Worm (Caenorhabditis elegans) whole organism, L3 larva: ENCODE data around the gene C49F8.14.

Source experiments
- ZK546.5 ChIP-seq: sonication (generic microtip); optimal IDR thresholded peaks from 2 replicates; lab custom pipeline; 2017; ENCODE audit warnings: missing biosample characterization, missing genetic modification characterization
- aly-2 ChIP-seq: fragments of 150-350 bp; optimal IDR thresholded peaks from 2 replicates; lab custom pipeline; 2014; ENCODE audit warnings: missing biosample characterization, missing genetic modification characterization
- ama-1 ChIP-seq: fragments of 150-350 bp; optimal IDR thresholded peaks from 2 replicates; lab custom pipeline; 2018
- ceh-28 ChIP-seq: fragments of 150-350 bp; optimal IDR thresholded peaks from 2 replicates; lab custom pipeline; 2014; ENCODE audit warnings: missing biosample characterization, missing genetic modification reagents, missing genetic modification characterization
- ceh-82 ChIP-seq: fragments of 150-350 bp; optimal IDR thresholded peaks from 2 replicates; lab custom pipeline; 2014; ENCODE audit warnings: missing biosample characterization, missing genetic modification characterization
- daf-12 ChIP-seq: fragments of 150-350 bp; optimal IDR thresholded peaks from 2 replicates; lab custom pipeline; 2014; ENCODE audit warnings: missing biosample characterization, missing genetic modification reagents, missing genetic modification characterization
- egl-27 ChIP-seq: sonication (generic microtip); optimal IDR thresholded peaks from 4 replicates; lab custom pipeline; 2017; ENCODE audit warnings: missing biosample characterization, missing genetic modification reagents, missing genetic modification characterization
- egl-5 ChIP-seq: fragments of 150-350 bp; optimal IDR thresholded peaks from 2 replicates; lab custom pipeline; 2017; ENCODE audit warnings: missing biosample characterization, missing genetic modification reagents, missing genetic modification characterization, inconsistent platforms
- elt-3 ChIP-seq, 3 experiments: fragments of 150-350 bp in 1 of 3; sonication (generic microtip) in 2 of 3; optimal IDR thresholded peaks; 2 replicates in 2 of 3; 4 replicates in 1 of 3; lab custom pipeline; 2014 to 2017; ENCODE audit warnings: missing biosample characterization in 3 of 3, missing genetic modification characterization in 3 of 3
- eor-1 ChIP-seq, 2 experiments: fragments of 150-350 bp; optimal IDR thresholded peaks; 2 replicates each; lab custom pipeline; 2014 to 2018; ENCODE audit warnings: missing biosample characterization in 2 of 2, missing genetic modification characterization in 2 of 2
- fkh-2 ChIP-seq: fragments of 150-350 bp; optimal IDR thresholded peaks from 2 replicates; lab custom pipeline; 2014; ENCODE audit warnings: missing biosample characterization, missing genetic modification reagents, missing genetic modification characterization
- hmg-11 ChIP-seq: sonication (generic microtip); optimal IDR thresholded peaks from 2 replicates; lab custom pipeline; 2016; ENCODE audit warnings: missing genetic modification characterization, missing compliant biosample characterization
- jun-1 ChIP-seq: fragments of 150-350 bp; optimal IDR thresholded peaks from 2 replicates; lab custom pipeline; 2014; ENCODE audit warnings: missing biosample characterization, missing genetic modification reagents, missing genetic modification characterization
- lin-39 ChIP-seq: fragments of 150-350 bp; optimal IDR thresholded peaks from 2 replicates; lab custom pipeline; 2018; ENCODE audit warnings: missing biosample characterization, missing genetic modification reagents, missing genetic modification characterization
- lsy-12 ChIP-seq: sonication (generic microtip); optimal IDR thresholded peaks from 2 replicates; lab custom pipeline; 2016; ENCODE audit warnings: mild to moderate bottlenecking, missing genetic modification characterization, missing compliant biosample characterization
- nfya-1 ChIP-seq: sonication (generic microtip); optimal IDR thresholded peaks from 2 replicates; lab custom pipeline; 2017; ENCODE audit warnings: missing genetic modification characterization, mild to moderate bottlenecking, missing compliant biosample characterization, antibody characterized with exemption, moderate library complexity; ENCODE audit not compliant: insufficient read depth
- nhr-11 ChIP-seq: fragments of 150-350 bp; optimal IDR thresholded peaks from 2 replicates; lab custom pipeline; 2014; ENCODE audit warnings: missing biosample characterization, missing genetic modification characterization
- nhr-12 ChIP-seq: fragments of 150-350 bp; optimal IDR thresholded peaks from 2 replicates; lab custom pipeline; 2014; ENCODE audit warnings: missing biosample characterization, missing genetic modification characterization
- nhr-23 ChIP-seq: fragments of 150-350 bp; optimal IDR thresholded peaks from 2 replicates; lab custom pipeline; 2014; ENCODE audit warnings: missing biosample characterization, missing genetic modification reagents, missing genetic modification characterization
- nhr-237 ChIP-seq: fragments of 150-350 bp; optimal IDR thresholded peaks from 2 replicates; lab custom pipeline; 2014; ENCODE audit warnings: missing biosample characterization, missing genetic modification characterization
- nhr-25 ChIP-seq: sonication (generic microtip); optimal IDR thresholded peaks from 2 replicates; lab custom pipeline; 2017; ENCODE audit warnings: missing biosample characterization, missing genetic modification characterization
- nhr-28 ChIP-seq: fragments of 150-350 bp; optimal IDR thresholded peaks from 2 replicates; lab custom pipeline; 2014; ENCODE audit warnings: missing biosample characterization, missing genetic modification characterization
- nhr-67 ChIP-seq: fragments of 150-350 bp; optimal IDR thresholded peaks from 2 replicates; lab custom pipeline; 2014; ENCODE audit warnings: missing biosample characterization, missing genetic modification characterization
- nhr-77 ChIP-seq: fragments of 150-350 bp; optimal IDR thresholded peaks from 2 replicates; lab custom pipeline; 2014; ENCODE audit warnings: missing biosample characterization, missing genetic modification characterization
- pha-4 ChIP-seq: fragments of 150-350 bp; optimal IDR thresholded peaks from 2 replicates; lab custom pipeline; 2014; ENCODE audit warnings: missing biosample characterization, missing genetic modification reagents, missing genetic modification characterization
- skn-1 ChIP-seq: fragments of 150-350 bp; optimal IDR thresholded peaks from 2 replicates; lab custom pipeline; 2014; ENCODE audit warnings: missing biosample characterization, missing genetic modification characterization
- tbx-2 ChIP-seq: sonication (generic microtip); optimal IDR thresholded peaks from 2 replicates; lab custom pipeline; 2016; ENCODE audit warnings: mild to moderate bottlenecking, missing genetic modification characterization, missing compliant biosample characterization
- unc-39 ChIP-seq: sonication (generic microtip); optimal IDR thresholded peaks from 4 replicates; lab custom pipeline; 2017; ENCODE audit warnings: missing biosample characterization, missing genetic modification characterization
- zag-1 ChIP-seq: fragments of 150-350 bp; optimal IDR thresholded peaks from 2 replicates; lab custom pipeline; 2014; ENCODE audit warnings: missing biosample characterization, missing genetic modification characterization
- ztf-4 ChIP-seq: fragments of 150-350 bp; optimal IDR thresholded peaks from 2 replicates; lab custom pipeline; 2014; ENCODE audit warnings: missing biosample characterization, missing genetic modification characterization

C49F8.14 gene

ce11 chrX:13396550-13397023 is 19.8 kb upstream of the C49F8.14 start, which contains the start of gene F02C12.3 (continued):
- no peak for TF ChIP-seq nhr-28 (tag; lab: Kevin White, UChicago)
- TF ChIP-seq ceh-82 (tag; lab: Kevin White, UChicago): peak; percentile 41
- TF ChIP-seq nhr-77 (tag; lab: Kevin White, UChicago): no peak

ce11 chrX:13394971-13395370 is 18.2 kb upstream of the C49F8.14 start, which contains the start of gene irld-2:
TSS of gene irld-2 (minus strand) at chrX:13395071.
- no peak for TF ChIP-seq daf-12 (tag; lab: Kevin White, UChicago)
- TF ChIP-seq skn-1 (tag; lab: Kevin White, UChicago): no peak
- no peak for TF ChIP-seq nhr-12 (tag; lab: Kevin White, UChicago)
- TF ChIP-seq ZK546.5: no peak

ce11 chrX:13388829-13389228 is 12.1 kb upstream of the C49F8.14 start:
- peak; percentile 92 for TF ChIP-seq nhr-25 (tag; lab: Kevin White, UChicago)
- TF ChIP-seq nhr-28 (tag; lab: Kevin White, UChicago): no peak
- no peak for TF ChIP-seq ceh-28 (tag; lab: Kevin White, UChicago)
- peak; percentile 9 for TF ChIP-seq nfya-1
- no peak for TF ChIP-seq ama-1 (lab: Kevin White, UChicago)
- TF ChIP-seq eor-1 (tag; optimal IDR thresholded peaks at IDR 0.05; lab: Kevin White, UChicago): no peak
- TF ChIP-seq egl-5 (tag; lab: Kevin White, UChicago): no peak

- TF ChIP-seq daf-12 (tag; lab: Kevin White, UChicago) (no peak), jun-1 (tag; lab: Kevin White, UChicago) (no peak), hmg-11 (no peak), nhr-23 (tag; lab: Kevin White, UChicago) (peak; percentile 1), skn-1 (tag; lab: Kevin White, UChicago) (no peak), unc-39 (tag; lab: Kevin White, UChicago) (no peak), nhr-25 (tag; lab: Kevin White, UChicago) (no peak), nhr-28 (tag; lab: Kevin White, UChicago) (no peak), aly-2 (no peak)
Measured at ce11 chrX:13387497-13387953, 10.8 kb upstream of the C49F8.14 start, which contains the start of gene C49F8.3. TSS of gene C49F8.3 (minus strand) at chrX:13387547.

- no peak for TF ChIP-seq tbx-2 (tag; lab: Kevin White, UChicago)
- TF ChIP-seq hmg-11: no peak
- no peak for TF ChIP-seq nhr-23 (tag; lab: Kevin White, UChicago)
Measured at ce11 chrX:13384743-13385142, 8.0 kb upstream of the C49F8.14 start.

ce11 chrX:13383273-13383672 is 6.5 kb upstream of the C49F8.14 start:
- TF ChIP-seq nhr-23 (tag; lab: Kevin White, UChicago) (no peak), nfya-1 (peak; percentile 28), nhr-12 (tag; lab: Kevin White, UChicago) (no peak), lin-39 (tag; lab: Kevin White, UChicago) (peak; percentile 67)

ce11 chrX:13380988-13381742 is 4.4 kb upstream of the C49F8.14 start:
- no peak for TF ChIP-seq nhr-12 (tag; lab: Kevin White, UChicago)
- TF ChIP-seq nhr-237 (tag; lab: Kevin White, UChicago): no peak
- TF ChIP-seq nhr-28 (tag; lab: Kevin White, UChicago): no peak
- TF ChIP-seq ztf-4: no peak
- TF ChIP-seq fkh-2 (tag; lab: Kevin White, UChicago): no peak
- TF ChIP-seq elt-3 (tag; optimal IDR thresholded peaks at IDR 0.05; lab: Kevin White, UChicago): no peak
- no peak for TF ChIP-seq nhr-25 (tag; lab: Kevin White, UChicago)
- TF ChIP-seq pha-4: no peak
- no peak for TF ChIP-seq jun-1 (tag; lab: Kevin White, UChicago)
- TF ChIP-seq lsy-12 (tag; lab: Kevin White, UChicago): no peak
- no peak for TF ChIP-seq hmg-11
- no peak for TF ChIP-seq lin-39 (tag; lab: Kevin White, UChicago)
- no peak for TF ChIP-seq skn-1 (tag; lab: Kevin White, UChicago)
- TF ChIP-seq daf-12 (tag; lab: Kevin White, UChicago): no peak
- TF ChIP-seq ZK546.5: no peak
- TF ChIP-seq egl-5 (tag; lab: Kevin White, UChicago): no peak
- no peak for TF ChIP-seq nhr-67
- TF ChIP-seq egl-27: no peak
- TF ChIP-seq nhr-11 (tag; lab: Kevin White, UChicago): no peak
- no peak for TF ChIP-seq zag-1 (tag; lab: Kevin White, UChicago)
- TF ChIP-seq, all 47 proteins: peak for 0
